Worm (Caenorhabditis elegans): ENCODE results near the gene flp-20.

Gene flp-20

DNA sequence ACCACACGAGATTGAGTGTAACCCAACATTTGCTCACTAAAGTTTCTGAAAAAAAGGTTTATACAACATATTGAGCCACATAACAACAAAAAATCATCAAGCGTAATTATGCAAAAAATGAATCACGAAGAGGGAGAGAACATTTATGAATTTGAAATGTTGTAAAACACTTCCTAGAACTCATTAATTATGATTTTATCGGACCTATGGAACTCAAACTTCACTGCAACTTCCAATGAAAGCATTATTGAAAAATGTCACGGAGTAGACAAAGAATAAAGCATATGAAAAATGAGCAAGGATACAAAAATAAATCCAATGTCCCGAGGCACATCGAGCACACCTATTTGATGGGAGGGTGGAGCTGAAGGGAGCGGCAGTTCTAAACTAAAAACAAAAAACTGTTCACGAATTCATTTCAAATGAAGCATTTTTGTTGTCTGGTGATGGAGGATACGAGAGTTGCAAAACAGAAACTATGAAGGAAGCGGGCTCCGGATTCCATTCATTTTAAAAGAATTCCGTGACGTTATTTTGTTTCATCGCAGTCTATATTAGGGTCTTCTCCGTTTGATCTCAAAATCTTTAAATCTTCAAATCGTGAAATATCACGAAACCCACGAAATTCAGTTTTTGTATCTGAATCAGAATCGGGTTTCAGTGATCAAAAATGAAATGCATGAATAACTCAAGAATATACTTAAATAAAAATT lies at the start of gene flp-20:
Gene flp-20 (minus strand): TSS at position 51 of the 713 bp plus-strand sequence.
- TF ChIP-seq mab-5 (tag; optimal IDR thresholded peaks at IDR 0.05) (no peak), unc-55 (GFP tag; optimal IDR thresholded peaks at IDR 0.05) (peak; percentile 56)

DNA sequence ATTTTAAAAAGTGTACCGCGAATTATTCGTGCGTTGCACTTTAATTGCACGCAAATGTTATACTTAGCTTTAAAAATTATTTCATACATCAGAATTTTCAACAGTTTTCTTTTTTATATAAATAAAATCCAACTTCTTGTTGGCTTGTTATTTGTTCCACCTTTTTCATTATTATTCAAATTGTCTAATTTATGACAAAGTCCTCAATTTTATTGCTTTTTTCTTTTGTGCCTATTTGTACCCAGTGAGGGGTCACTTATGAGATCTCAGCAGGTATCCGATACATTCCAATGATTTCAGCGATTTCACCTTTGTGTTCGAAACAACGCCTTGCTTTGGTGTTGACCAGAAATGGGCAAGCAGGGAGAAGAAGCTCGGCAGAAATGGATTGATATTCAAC lies 47.7 kb upstream of the flp-20 start, which contains the start of gene fln-2:
Gene fln-2 (plus strand): TSS at position 301 of the 400 bp plus-strand sequence.
- TF ChIP-seq sem-4 (tag; optimal IDR thresholded peaks at IDR 0.05) = no peak
- TF ChIP-seq Y55F3AM.14 (GFP tag; optimal IDR thresholded peaks at IDR 0.05) = no peak
- no peak for TF ChIP-seq nhr-25 (tag; optimal IDR thresholded peaks at IDR 0.05)
- no peak for TF ChIP-seq nhr-21 (tag; optimal IDR thresholded peaks at IDR 0.05)
- TF ChIP-seq nhr-237 (tag; optimal IDR thresholded peaks at IDR 0.05) = no peak
- no peak for TF ChIP-seq egl-27 (tag; optimal IDR thresholded peaks at IDR 0.05)
- TF ChIP-seq mbf-1 (tag; optimal IDR thresholded peaks at IDR 0.05) = no peak
- no peak for TF ChIP-seq ztf-1 (GFP tag; conservative IDR thresholded peaks at IDR 0.05)
- TF ChIP-seq nhr-77 (tag; optimal IDR thresholded peaks at IDR 0.05) = no peak
- no peak for TF ChIP-seq sma-3 (GFP tag; optimal IDR thresholded peaks at IDR 0.05)
- no peak for TF ChIP-seq nhr-6 (tag; optimal IDR thresholded peaks at IDR 0.05)
- TF ChIP-seq elt-3 (tag; optimal IDR thresholded peaks at IDR 0.05) = no peak
- no peak for TF ChIP-seq ceh-16 (tag; optimal IDR thresholded peaks at IDR 0.05)
- no peak for TF ChIP-seq ztf-11 (tag; optimal IDR thresholded peaks at IDR 0.05)
- no peak for TF ChIP-seq unc-39 (tag; optimal IDR thresholded peaks at IDR 0.05)
- no peak for TF ChIP-seq ama-1 (optimal IDR thresholded peaks at IDR 0.05)
- TF ChIP-seq snpc-4 (tag; optimal IDR thresholded peaks at IDR 0.05) = no peak

DNA sequence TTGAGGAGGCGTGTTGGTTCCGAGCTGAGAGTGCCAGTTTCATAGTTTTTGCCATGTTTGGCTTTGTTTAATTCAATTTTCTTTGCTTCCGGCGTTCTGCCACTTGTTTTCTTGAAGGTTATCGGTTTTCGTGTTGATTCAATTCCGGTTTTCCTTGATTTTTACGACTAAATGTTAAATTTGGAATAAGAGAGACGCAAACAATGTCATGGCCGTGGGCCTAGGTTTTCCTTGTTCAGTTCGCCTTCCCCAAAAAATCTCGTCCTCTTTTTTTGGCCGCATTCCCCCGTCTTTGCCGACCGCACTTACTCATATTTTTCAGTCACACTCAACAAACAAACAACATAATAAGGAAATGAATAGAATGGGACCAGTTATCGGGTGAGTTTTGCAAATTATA lies 44.1 kb upstream of the flp-20 start, which contains the start of gene C23F12.9:
Gene C23F12.9 (plus strand): TSS at position 301 of the 400 bp plus-strand sequence.
- TF ChIP-seq C34F6.9 (tag; optimal IDR thresholded peaks at IDR 0.05) (no peak), ceh-16 (tag; optimal IDR thresholded peaks at IDR 0.05) (no peak), nhr-6 (tag; optimal IDR thresholded peaks at IDR 0.05) (no peak), ztf-4 (tag; optimal IDR thresholded peaks at IDR 0.05) (no peak), nhr-12 (tag; optimal IDR thresholded peaks at IDR 0.05) (no peak), unc-62 (GFP tag; optimal IDR thresholded peaks at IDR 0.05) (no peak), dmd-4 (tag; optimal IDR thresholded peaks at IDR 0.05) (no peak), lin-39 (tag; optimal IDR thresholded peaks at IDR 0.05) (no peak)

DNA sequence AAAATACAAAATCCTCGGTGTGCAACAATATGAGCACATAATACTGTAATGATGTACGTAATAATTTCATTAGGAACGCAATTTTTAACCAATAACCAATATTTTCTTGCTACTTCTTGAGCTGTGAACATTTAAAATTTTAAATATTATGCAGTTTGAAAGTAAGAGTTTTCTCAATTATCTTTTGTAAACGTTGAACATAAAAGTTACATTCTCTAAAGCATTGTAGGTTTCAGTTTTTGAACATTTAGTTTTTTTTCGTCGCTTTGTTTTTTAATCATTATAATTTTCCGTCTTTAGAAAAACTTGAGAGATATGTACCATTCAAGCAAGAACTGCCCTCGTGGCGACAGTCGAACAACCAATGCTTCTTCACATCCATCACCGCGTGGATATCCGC lies 41.7 kb upstream of the flp-20 start, which contains the start of gene C23F12.3:
Gene C23F12.3 (plus strand): TSS at position 301 of the 400 bp plus-strand sequence.
- no peak for TF ChIP-seq sma-9 (GFP tag; optimal IDR thresholded peaks at IDR 0.05)
- no peak for TF ChIP-seq sma-9 (tag; optimal IDR thresholded peaks at IDR 0.05)
- TF ChIP-seq nhr-129 (tag; optimal IDR thresholded peaks at IDR 0.05) = no peak
- no peak for TF ChIP-seq aly-2 (tag; optimal IDR thresholded peaks at IDR 0.05)

DNA sequence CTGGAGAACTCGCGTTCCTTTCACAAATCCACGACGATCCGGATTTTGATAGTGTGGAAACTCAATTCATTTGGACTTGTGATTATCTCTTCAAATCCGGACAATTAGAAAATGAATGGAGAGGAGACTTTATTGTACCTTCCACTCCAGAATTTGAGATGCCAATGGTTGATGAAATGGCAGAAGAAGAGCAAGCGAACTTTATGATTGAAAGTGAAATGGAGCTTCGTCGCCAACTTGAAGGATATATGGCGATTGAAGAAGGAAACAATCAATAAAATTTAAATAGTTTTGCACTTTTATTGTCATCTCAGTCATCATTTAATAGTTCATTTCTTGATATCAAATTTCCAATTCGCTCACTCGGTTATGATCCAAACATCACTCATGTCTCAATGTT lies 39.0 kb upstream of the flp-20 start:
- TF ChIP-seq egl-27 (tag; optimal IDR thresholded peaks at IDR 0.05) (no peak), lin-11 (tag; optimal IDR thresholded peaks at IDR 0.05) (no peak), nhr-10 (tag; optimal IDR thresholded peaks at IDR 0.05) (no peak)

DNA sequence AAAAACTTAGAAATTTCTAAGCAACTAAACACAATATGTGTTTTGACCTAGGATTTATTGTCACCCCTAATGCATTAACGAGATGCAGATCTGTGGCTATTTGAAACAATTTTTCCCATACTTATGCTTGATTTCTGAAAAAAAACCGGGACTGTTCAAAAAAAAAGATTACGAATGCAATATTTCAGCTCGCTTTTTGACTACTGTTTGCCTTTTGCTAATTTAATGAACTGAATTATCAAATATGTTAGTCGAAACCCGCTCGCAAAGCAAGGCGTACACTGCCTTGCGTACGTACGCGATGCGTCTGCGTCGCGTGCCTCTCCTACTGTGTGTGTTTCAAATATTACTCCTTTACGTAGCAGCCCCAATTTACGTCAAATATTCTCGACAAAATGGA lies 37.3 kb upstream of the flp-20 start, which contains the start of gene C23F12.4:
Gene C23F12.4 (plus strand): TSS at position 301 of the 400 bp plus-strand sequence.
- TF ChIP-seq Y55F3AM.14 (GFP tag; optimal IDR thresholded peaks at IDR 0.05) = no peak
- TF ChIP-seq ceh-82 (tag; optimal IDR thresholded peaks at IDR 0.05) = no peak
- no peak for TF ChIP-seq nhr-25 (tag; optimal IDR thresholded peaks at IDR 0.05)
- TF ChIP-seq ztf-4 (tag; optimal IDR thresholded peaks at IDR 0.05) = no peak
- TF ChIP-seq R02D3.7 (tag; optimal IDR thresholded peaks at IDR 0.05) = no peak
- no peak for TF ChIP-seq nhr-10 (tag; optimal IDR thresholded peaks at IDR 0.05)
- TF ChIP-seq alr-1 (tag; optimal IDR thresholded peaks at IDR 0.05) = no peak
- no peak for TF ChIP-seq ztf-11 (tag; optimal IDR thresholded peaks at IDR 0.05)
- TF ChIP-seq dmd-4 (tag; optimal IDR thresholded peaks at IDR 0.05) = no peak
- no peak for TF ChIP-seq elt-1 (tag; optimal IDR thresholded peaks at IDR 0.05)
- TF ChIP-seq sem-4 (tag; optimal IDR thresholded peaks at IDR 0.05) = no peak
- TF ChIP-seq skn-1 (tag; optimal IDR thresholded peaks at IDR 0.05) = no peak
- no peak for TF ChIP-seq C34F6.9 (tag; optimal IDR thresholded peaks at IDR 0.05)
- no peak for TF ChIP-seq unc-62 (GFP tag; optimal IDR thresholded peaks at IDR 0.05)
- no peak for TF ChIP-seq nhr-11 (tag; optimal IDR thresholded peaks at IDR 0.05)

Measured in whole organism, L2 larva.